Fruit fly (Drosophila melanogaster) whole organism, embryonic: ENCODE data around the gene htk.

ENCODE experiments used
- ATbp ChIP-seq: fragments of 200-800 bp; sonication (Bioruptor generic); optimal IDR thresholded peaks from 2 replicates; lab custom pipeline; 2017; ENCODE audit warnings: missing biosample characterization, mild to moderate bottlenecking, missing genetic modification characterization, missing genetic modification reagents
- Atf6 ChIP-seq: fragments of 200-800 bp; sonication (Bioruptor generic); IDR thresholded peaks from 2 replicates; pipeline ENCODE4 v1.3.6; 2022; ENCODE audit warnings: missing biosample characterization, missing genetic modification characterization
- CG11085 ChIP-seq: fragments of 200-800 bp; sonication (Bioruptor generic); IDR thresholded peaks from 2 replicates; pipeline ENCODE4 v1.3.6; 2022; ENCODE audit warnings: missing biosample characterization, missing genetic modification characterization
- CG12391 ChIP-seq: fragments of 200-800 bp; sonication (Bioruptor generic); optimal IDR thresholded peaks from 3 replicates; lab custom pipeline; 2018; ENCODE audit warnings: missing biosample characterization, mild to moderate bottlenecking, missing genetic modification characterization, moderate library complexity
- CG13424 ChIP-seq: fragments of 200-800 bp; sonication (Bioruptor generic); optimal IDR thresholded peaks from 2 replicates; lab custom pipeline; 2019; ENCODE audit warnings: missing biosample characterization, mild to moderate bottlenecking, missing genetic modification characterization, moderate library complexity
- CG1529 ChIP-seq: fragments of 200-800 bp; sonication (Bioruptor generic); optimal IDR thresholded peaks from 3 replicates; lab custom pipeline; 2018; ENCODE audit warnings: missing biosample characterization, missing genetic modification characterization
- CG15479 ChIP-seq: fragments of 200-800 bp; sonication (Bioruptor generic); optimal IDR thresholded peaks from 3 replicates; lab custom pipeline; 2019; ENCODE audit warnings: missing biosample characterization, mild to moderate bottlenecking, missing genetic modification characterization, moderate library complexity
- CG17359 ChIP-seq: fragments of 200-800 bp; sonication (Bioruptor generic); optimal IDR thresholded peaks from 3 replicates; lab custom pipeline; 2018; ENCODE audit warnings: missing biosample characterization, mild to moderate bottlenecking, missing genetic modification characterization, moderate library complexity
- CG18764 ChIP-seq: fragments of 200-800 bp; sonication (Bioruptor generic); optimal IDR thresholded peaks from 3 replicates; lab custom pipeline; 2016; ENCODE audit warnings: missing biosample characterization, missing genetic modification characterization
- CG2120 ChIP-seq: fragments of 200-800 bp; sonication (Bioruptor generic); optimal IDR thresholded peaks from 3 replicates; lab custom pipeline; 2016; ENCODE audit warnings: missing biosample characterization, missing genetic modification characterization
- CG30431 ChIP-seq: fragments of 200-800 bp; sonication (Bioruptor generic); optimal IDR thresholded peaks from 2 replicates; lab custom pipeline; 2017; ENCODE audit warnings: missing biosample characterization, missing genetic modification characterization
- CG3065 ChIP-seq: fragments of 200-800 bp; sonication (Bioruptor generic); optimal IDR thresholded peaks from 2 replicates; lab custom pipeline; 2016; ENCODE audit warnings: missing biosample characterization, missing genetic modification characterization
- CG3281 ChIP-seq: fragments of 200-800 bp; sonication (Bioruptor generic); optimal IDR thresholded peaks from 3 replicates; lab custom pipeline; 2017; ENCODE audit warnings: missing biosample characterization, mild to moderate bottlenecking, missing genetic modification characterization
- CG4707 ChIP-seq: fragments of 200-800 bp; sonication (Bioruptor generic); optimal IDR thresholded peaks from 2 replicates; lab custom pipeline; 2018; ENCODE audit warnings: missing biosample characterization, mild to moderate bottlenecking, missing genetic modification characterization, moderate library complexity
- CG4730 ChIP-seq: fragments of 200-800 bp; sonication (Bioruptor generic); IDR thresholded peaks from 2 replicates; pipeline ENCODE4 v1.3.6; 2022; ENCODE audit warnings: missing biosample characterization, missing genetic modification characterization
- CG4854 ChIP-seq: fragments of 200-800 bp; sonication (Bioruptor generic); optimal IDR thresholded peaks from 2 replicates; lab custom pipeline; 2016; ENCODE audit warnings: missing biosample characterization, missing genetic modification characterization, inconsistent platforms
- CG5953 ChIP-seq: fragments of 200-800 bp; sonication (Bioruptor generic); IDR thresholded peaks from 2 replicates; pipeline ENCODE4 v1.3.6; 2022; ENCODE audit warnings: missing biosample characterization, missing genetic modification characterization
- CG6654 ChIP-seq: fragments of 200-800 bp; sonication (Bioruptor generic); optimal IDR thresholded peaks from 2 replicates; lab custom pipeline; 2017; ENCODE audit warnings: missing biosample characterization, mild to moderate bottlenecking, missing genetic modification characterization
- CG6854 ChIP-seq: fragments of 200-800 bp; sonication (Bioruptor generic); optimal IDR thresholded peaks from 3 replicates; lab custom pipeline; 2017; ENCODE audit warnings: missing biosample characterization, mild to moderate bottlenecking, missing genetic modification characterization
- CG8944 ChIP-seq: fragments of 200-800 bp; sonication (Bioruptor generic); optimal IDR thresholded peaks from 3 replicates; lab custom pipeline; 2016; ENCODE audit warnings: missing biosample characterization, missing genetic modification characterization
- Camta ChIP-seq: fragments of 200-800 bp; sonication (Bioruptor generic); optimal IDR thresholded peaks from 2 replicates; lab custom pipeline; 2016; ENCODE audit warnings: missing biosample characterization, missing genetic modification characterization
- D19B ChIP-seq: fragments of 200-800 bp; sonication (Bioruptor generic); optimal IDR thresholded peaks from 2 replicates; lab custom pipeline; 2017; ENCODE audit warnings: missing biosample characterization, mild to moderate bottlenecking, missing genetic modification characterization
- Fer3 ChIP-seq: fragments of 200-800 bp; sonication (Bioruptor generic); optimal IDR thresholded peaks from 2 replicates; lab custom pipeline; 2018; ENCODE audit warnings: missing biosample characterization, mild to moderate bottlenecking, missing genetic modification characterization, moderate library complexity
- H15 ChIP-seq: fragments of 200-800 bp; sonication (Bioruptor generic); IDR thresholded peaks from 3 replicates; pipeline ENCODE4 v1.3.6; 2022; ENCODE audit warnings: missing biosample characterization, missing genetic modification characterization
- HHEX ChIP-seq: fragments of 200-800 bp; sonication (Bioruptor generic); optimal IDR thresholded peaks from 3 replicates; lab custom pipeline; 2017; ENCODE audit warnings: missing biosample characterization, mild to moderate bottlenecking, missing genetic modification characterization, missing genetic modification reagents
- HLH54F ChIP-seq: fragments of 200-800 bp; sonication (Bioruptor generic); optimal IDR thresholded peaks from 3 replicates; lab custom pipeline; 2016; ENCODE audit warnings: missing biosample characterization, missing genetic modification characterization
- Hsf ChIP-seq: fragments of 200-800 bp; sonication (Bioruptor generic); optimal IDR thresholded peaks from 3 replicates; lab custom pipeline; 2016; ENCODE audit warnings: missing biosample characterization, missing genetic modification characterization
- Lim3 ChIP-seq: fragments of 200-800 bp; sonication (Bioruptor generic); IDR thresholded peaks from 2 replicates; pipeline ENCODE4 v1.3.6; 2022; ENCODE audit warnings: missing biosample characterization, missing genetic modification characterization
- NK7.1 ChIP-seq: fragments of 200-800 bp; sonication (Bioruptor generic); optimal IDR thresholded peaks from 3 replicates; lab custom pipeline; 2016; ENCODE audit warnings: missing biosample characterization, missing genetic modification characterization
- Poxn ChIP-seq: fragments of 200-800 bp; sonication (Bioruptor generic); IDR thresholded peaks from 2 replicates; pipeline ENCODE4 v1.3.6; 2022; ENCODE audit warnings: missing biosample characterization, missing genetic modification characterization
- al ChIP-seq: fragments of 200-800 bp; sonication (Bioruptor generic); IDR thresholded peaks from 2 replicates; pipeline ENCODE4 v1.3.6; 2022; ENCODE audit warnings: missing biosample characterization, missing genetic modification characterization
- az2 ChIP-seq: fragments of 200-800 bp; sonication (Bioruptor generic); optimal IDR thresholded peaks from 3 replicates; lab custom pipeline; 2016; ENCODE audit warnings: missing biosample characterization, missing genetic modification characterization
- bbx ChIP-seq: fragments of 200-800 bp; sonication (Bioruptor generic); IDR thresholded peaks from 2 replicates; pipeline ENCODE4 v1.3.6; 2022; ENCODE audit warnings: missing biosample characterization, missing genetic modification characterization; ENCODE audit not compliant: partially characterized antibody
- dimm ChIP-seq: fragments of 200-800 bp; sonication (Bioruptor generic); IDR thresholded peaks from 2 replicates; pipeline ENCODE4 v1.3.6; 2022; ENCODE audit warnings: missing biosample characterization, missing genetic modification characterization
- disco-r ChIP-seq: fragments of 200-800 bp; sonication (Bioruptor generic); optimal IDR thresholded peaks from 2 replicates; lab custom pipeline; 2016; ENCODE audit warnings: missing biosample characterization, missing genetic modification characterization
- eve ChIP-seq, 2 experiments: fragments of >200 bp; optimal IDR thresholded peaks; 2 replicates each; lab custom pipeline; 2017; ENCODE audit warnings: missing biosample characterization in 2 of 2, missing genetic modification characterization in 2 of 2
- hkb ChIP-seq, 2 experiments: fragments of 200-800 bp in 1 of 2; fragments of >200 bp in 1 of 2; sonication (Bioruptor generic) in 1 of 2; IDR thresholded peaks in 1 of 2; optimal IDR thresholded peaks in 1 of 2; 2 replicates each; pipeline versions ENCODE4 v1.3.6 to Lab custom; 2017 to 2022; ENCODE audit warnings: missing biosample characterization in 1 of 2, missing genetic modification characterization in 1 of 2
- hth ChIP-seq: fragments of >200 bp; optimal IDR thresholded peaks from 2 replicates; lab custom pipeline; 2017; ENCODE audit warnings: inconsistent platforms
- ind ChIP-seq: fragments of 200-800 bp; sonication (Bioruptor generic); optimal IDR thresholded peaks from 3 replicates; lab custom pipeline; 2016; ENCODE audit warnings: missing biosample characterization, missing genetic modification characterization
- oc ChIP-seq: fragments of 200-800 bp; sonication (Bioruptor generic); optimal IDR thresholded peaks from 2 replicates; lab custom pipeline; 2018; ENCODE audit warnings: missing biosample characterization, mild to moderate bottlenecking, missing genetic modification characterization, moderate library complexity
- onecut ChIP-seq: fragments of 200-800 bp; sonication (Bioruptor generic); IDR thresholded peaks from 2 replicates; pipeline ENCODE4 v1.3.6; 2022; ENCODE audit warnings: missing biosample characterization, missing genetic modification characterization
- rib ChIP-seq: fragments of 200-800 bp; sonication (Bioruptor generic); IDR thresholded peaks from 2 replicates; pipeline ENCODE4 v1.3.6; 2022; ENCODE audit warnings: missing biosample characterization, missing genetic modification characterization
- sna ChIP-seq: fragments of 200-800 bp; sonication (Bioruptor generic); IDR thresholded peaks from 2 replicates; pipeline ENCODE4 v1.3.6; 2022; ENCODE audit warnings: missing biosample characterization, missing genetic modification characterization; ENCODE audit not compliant: partially characterized antibody
- so ChIP-seq: fragments of 200-800 bp; sonication (Bioruptor generic); IDR thresholded peaks from 3 replicates; pipeline ENCODE4 v1.3.6; 2022; ENCODE audit warnings: missing biosample characterization, missing genetic modification characterization
- sob ChIP-seq: fragments of 200-800 bp; sonication (Bioruptor generic); IDR thresholded peaks from 2 replicates; pipeline ENCODE4 v1.3.6; 2022; ENCODE audit warnings: missing biosample characterization, missing genetic modification characterization
- sr ChIP-seq: fragments of 200-800 bp; sonication (Bioruptor generic); IDR thresholded peaks from 3 replicates; pipeline ENCODE4 v1.3.6; 2022; ENCODE audit warnings: missing biosample characterization, missing genetic modification characterization
- stc ChIP-seq: fragments of 200-800 bp; sonication (Bioruptor generic); IDR thresholded peaks from 2 replicates; pipeline ENCODE4 v1.3.6; 2022; ENCODE audit warnings: missing biosample characterization, missing genetic modification characterization
- tgo ChIP-seq: fragments of 200-800 bp; sonication (Bioruptor generic); IDR thresholded peaks from 3 replicates; pipeline ENCODE4 v1.3.6; 2022; ENCODE audit warnings: missing biosample characterization, missing genetic modification characterization
- tio ChIP-seq: fragments of 200-800 bp; sonication (Bioruptor generic); optimal IDR thresholded peaks from 2 replicates; lab custom pipeline; 2017; ENCODE audit warnings: missing biosample characterization, missing genetic modification characterization, inconsistent platforms
- tna ChIP-seq: fragments of 200-800 bp; sonication (Bioruptor generic); IDR thresholded peaks from 2 replicates; pipeline ENCODE4 v1.3.6; 2022; ENCODE audit warnings: missing biosample characterization, missing genetic modification characterization; ENCODE audit not compliant: partially characterized antibody
- ttk ChIP-seq: fragments of 200-800 bp; sonication (Bioruptor generic); IDR thresholded peaks from 2 replicates; pipeline ENCODE4 v2.1.2; 2022; ENCODE audit warnings: missing biosample characterization, missing genetic modification characterization
- unpg ChIP-seq: fragments of 200-800 bp; sonication (Bioruptor generic); optimal IDR thresholded peaks from 3 replicates; lab custom pipeline; 2018; ENCODE audit warnings: missing biosample characterization, mild to moderate bottlenecking, missing genetic modification characterization, moderate library complexity
- wor ChIP-seq: fragments of 200-800 bp; sonication (Bioruptor generic); IDR thresholded peaks from 2 replicates; pipeline ENCODE4 v1.3.6; 2022; ENCODE audit warnings: missing biosample characterization, missing genetic modification characterization

htk gene

dm6 chrX:18893433-18893832, 50.0 kb downstream of the htk start, which contains the start of gene Flacc (continued):
- no peak for TF ChIP-seq CG15479 (GFP tag; lab: Kevin White, UChicago)
- TF ChIP-seq CG12391 (tag; lab: Kevin White, UChicago) = peak; percentile 9
- TF ChIP-seq onecut = no peak
- TF ChIP-seq CG5953 (GFP tag; lab: Robert Waterston, UW) = no peak
- TF ChIP-seq D19B = no peak
- TF ChIP-seq sob (GFP tag; lab: Robert Waterston, UW) = no peak
- TF ChIP-seq CG8944 (GFP tag; lab: Kevin White, UChicago) = no peak
- TF ChIP-seq CG3281 = no peak
- TF ChIP-seq CG30431 = no peak
- TF ChIP-seq tgo (GFP tag; lab: Robert Waterston, UW) = no peak
- TF ChIP-seq rib = no peak
- no peak for TF ChIP-seq dimm (GFP tag; lab: Robert Waterston, UW)
- TF ChIP-seq Hsf (GFP tag; lab: Kevin White, UChicago) = no peak
- TF ChIP-seq al (GFP tag; lab: Robert Waterston, UW) = no peak
- no peak for TF ChIP-seq unpg
- no peak for TF ChIP-seq HLH54F (GFP tag; lab: Kevin White, UChicago)
- TF ChIP-seq Poxn (GFP tag; lab: Robert Waterston, UW) = no peak
- no peak for TF ChIP-seq CG3065 (GFP tag; lab: Kevin White, UChicago)
- TF ChIP-seq CG18764 = no peak
- no peak for TF ChIP-seq ttk
- no peak for TF ChIP-seq wor
- TF ChIP-seq CG2120 (GFP tag; lab: Kevin White, UChicago) = no peak
- TF ChIP-seq disco-r (GFP tag; lab: Kevin White, UChicago) = no peak
- no peak for TF ChIP-seq hth
- TF ChIP-seq so = no peak
- TF ChIP-seq sr (GFP tag; lab: Robert Waterston, UW) = no peak
- TF ChIP-seq tio (GFP tag; lab: Kevin White, UChicago) = no peak
- no peak for TF ChIP-seq stc
- TF ChIP-seq CG4854 = no peak
- no peak for TF ChIP-seq oc (tag; lab: Kevin White, UChicago)
- no peak for TF ChIP-seq CG1529 (GFP tag; lab: Kevin White, UChicago)
- no peak for TF ChIP-seq ATbp
- TF ChIP-seq tna (GFP tag; lab: Robert Waterston, UW) = peak; percentile 79
- no peak for TF ChIP-seq H15 (GFP tag; lab: Robert Waterston, UW)
- TF ChIP-seq NK7.1 = no peak
- no peak for TF ChIP-seq eve (GFP tag; optimal IDR thresholded peaks at IDR 0.05; lab: Kevin White, UChicago)
- no peak for TF ChIP-seq CG6654 (GFP tag; lab: Kevin White, UChicago)
- TF ChIP-seq Atf6 (GFP tag; lab: Robert Waterston, UW) = no peak
- TF ChIP-seq CG4707 (GFP tag; lab: Kevin White, UChicago) = no peak
- TF ChIP-seq HHEX = no peak
- TF ChIP-seq ind (GFP tag; lab: Kevin White, UChicago) = no peak
- TF ChIP-seq CG17359 (tag; lab: Kevin White, UChicago) = no peak
- TF ChIP-seq CG13424 (tag; lab: Kevin White, UChicago) = no peak
- peak; percentile 85 for TF ChIP-seq sna
- TF ChIP-seq bbx (GFP tag; lab: Robert Waterston, UW) = peak; percentile 87
- no peak for TF ChIP-seq az2
- no peak for TF ChIP-seq Camta (GFP tag; lab: Kevin White, UChicago)
- no peak for TF ChIP-seq CG4730 (GFP tag; lab: Robert Waterston, UW)
- TF ChIP-seq CG6854 (GFP tag; lab: Kevin White, UChicago) = no peak
- TF ChIP-seq hkb (optimal IDR thresholded peaks at IDR 0.05; lab: Kevin White, UChicago) = no peak
- TF ChIP-seq hkb (GFP tag; IDR thresholded peaks at IDR 0.05; lab: Robert Waterston, UW) = no peak
- no peak for TF ChIP-seq Lim3
- TF ChIP-seq Fer3 (tag; lab: Kevin White, UChicago) = no peak
- TF ChIP-seq CG11085 (GFP tag; lab: Robert Waterston, UW) = no peak
